Fruit fly (Drosophila melanogaster): ENCODE measurements around the gene CG11248.

DNA sequence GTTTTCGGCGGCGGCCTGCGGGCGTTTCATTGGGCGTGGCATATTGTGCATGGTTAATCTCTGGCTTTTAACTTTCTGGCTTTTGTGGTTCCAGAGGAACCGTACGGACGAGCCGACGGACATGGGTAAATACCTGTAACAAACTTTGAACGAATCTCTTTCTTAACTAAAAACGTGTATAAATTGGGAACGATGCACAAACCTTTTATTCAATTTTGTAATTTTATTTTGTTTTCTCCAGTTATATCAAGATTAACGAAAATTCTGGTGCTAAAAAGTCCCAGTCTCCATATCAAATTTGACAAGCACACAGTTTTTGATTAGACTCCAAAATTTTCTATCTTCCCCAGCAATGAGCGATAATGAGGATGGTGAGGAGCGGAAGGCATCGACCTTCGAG, 8.0 kb upstream of the CG11248 start, which contains the start of gene CG11249:
- TF ChIP-seq Blimp-1 (GFP tag; optimal IDR thresholded peaks at IDR 0.05) = no peak
- no peak for TF ChIP-seq CG12104 (GFP tag; optimal IDR thresholded peaks at IDR 0.05)
- no peak for TF ChIP-seq CG10274 (GFP tag; optimal IDR thresholded peaks at IDR 0.05)
- no peak for TF ChIP-seq Gsc (GFP tag; IDR thresholded peaks at IDR 0.05)
- TF ChIP-seq insv (GFP tag; optimal IDR thresholded peaks at IDR 0.05) = no peak
- no peak for TF ChIP-seq YL-1 (GFP tag; optimal IDR thresholded peaks at IDR 0.05)
- no peak for TF ChIP-seq CG7357 (GFP tag; IDR thresholded peaks at IDR 0.05)
- TF ChIP-seq HLH3B (GFP tag; IDR thresholded peaks at IDR 0.05) = no peak
- no peak for TF ChIP-seq Atf6 (GFP tag; IDR thresholded peaks at IDR 0.05)
